Worm (Caenorhabditis elegans) whole organism, L2 larva: Measurements from ENCODE around the gene ran-3.
"Not testable (repeated sequence)": the region's sequence is repeated elsewhere in the genome, so short reads cannot be mapped to it uniquely, and the experiment has no call there.

ENCODE experiments used
- Y55F3AM.14 ChIP-seq: fragments of 200-800 bp; sonication (Bioruptor generic); optimal IDR thresholded peaks from 2 replicates; lab custom pipeline; 2018; ENCODE audit warnings: mild to moderate bottlenecking, missing genetic modification characterization, missing compliant biosample characterization
- egl-27 ChIP-seq: sonication (generic microtip); optimal IDR thresholded peaks from 3 replicates; lab custom pipeline; 2017; ENCODE audit warnings: missing biosample characterization, missing genetic modification reagents, missing genetic modification characterization

ce11 chrII:8285837-8286236 is 39.0 kb downstream of the ran-3 start:
- TF ChIP-seq egl-27 (tag; lab: Kevin White, UChicago); Y55F3AM.14 (GFP tag; lab: Kevin White, UChicago): not testable (repeated sequence)
